Worm (Caenorhabditis elegans): ENCODE results near the gene nhr-225.

ce11 chrV:2274253-2274892, 15.9 kb downstream of the nhr-225 start, which contains the start of the genes Y5H2A.4 and abu-4:
- TF ChIP-seq mcd-1 (GFP tag; IDR thresholded peaks at IDR 0.05) (no peak), efl-1 (GFP tag; optimal IDR thresholded peaks at IDR 0.05) (no peak), ztf-22 (GFP tag; optimal IDR thresholded peaks at IDR 0.05) (no peak), unc-62 (GFP tag; optimal IDR thresholded peaks at IDR 0.05) (no peak), madf-10 (tag; optimal IDR thresholded peaks at IDR 0.05) (no peak), F55B11.4 (tag; optimal IDR thresholded peaks at IDR 0.05; ENCODE audit: borderline replicate concordance, insufficient read depth) (no peak), sea-2 (GFP tag; IDR thresholded peaks at IDR 0.05) (no peak), snpc-1.1 (tag; optimal IDR thresholded peaks at IDR 0.05; ENCODE audit: insufficient read depth) (no peak), let-607 (tag; optimal IDR thresholded peaks at IDR 0.05) (no peak), rcor-1 (GFP tag; IDR thresholded peaks at IDR 0.05) (no peak), aptf-2 (GFP tag; conservative IDR thresholded peaks at IDR 0.05) (no peak), hsf-1 (GFP tag; IDR thresholded peaks at IDR 0.05) (no peak)
